Fruit fly (Drosophila melanogaster) whole organism, embryonic: ENCODE results near the gene Spt6.

Source experiments
- CG10274 ChIP-seq: fragments of 200-800 bp; sonication (Bioruptor generic); optimal IDR thresholded peaks from 3 replicates; lab custom pipeline; 2017; ENCODE audit warnings: missing biosample characterization, mild to moderate bottlenecking, missing genetic modification characterization
- CG11504 ChIP-seq: fragments of 200-800 bp; sonication (Bioruptor generic); optimal IDR thresholded peaks from 3 replicates; lab custom pipeline; 2019; ENCODE audit warnings: missing biosample characterization, mild to moderate bottlenecking, missing genetic modification characterization, moderate library complexity
- CG11560 ChIP-seq: fragments of 200-800 bp; sonication (Bioruptor generic); IDR thresholded peaks from 3 replicates; pipeline ENCODE4 v1.3.6; 2022; ENCODE audit warnings: missing biosample characterization, missing genetic modification characterization
- CG11723 ChIP-seq: fragments of 200-800 bp; sonication (Bioruptor generic); optimal IDR thresholded peaks from 2 replicates; lab custom pipeline; 2017; ENCODE audit warnings: missing biosample characterization, mild to moderate bottlenecking, missing genetic modification characterization
- CG12104 ChIP-seq: fragments of 200-800 bp; sonication (Bioruptor generic); optimal IDR thresholded peaks from 3 replicates; lab custom pipeline; 2016; ENCODE audit warnings: missing biosample characterization, missing genetic modification characterization
- CG12942 ChIP-seq: fragments of 200-800 bp; sonication (Bioruptor generic); optimal IDR thresholded peaks from 3 replicates; lab custom pipeline; 2016; ENCODE audit warnings: missing biosample characterization, missing genetic modification characterization
- CG1529 ChIP-seq: fragments of 200-800 bp; sonication (Bioruptor generic); optimal IDR thresholded peaks from 3 replicates; lab custom pipeline; 2018; ENCODE audit warnings: missing biosample characterization, missing genetic modification characterization
- CG17385 ChIP-seq: fragments of 200-800 bp; sonication (Bioruptor generic); optimal IDR thresholded peaks from 3 replicates; lab custom pipeline; 2018; ENCODE audit warnings: missing biosample characterization, mild to moderate bottlenecking, missing genetic modification characterization
- CG17568 ChIP-seq: fragments of 200-800 bp; sonication (Bioruptor generic); optimal IDR thresholded peaks from 2 replicates; lab custom pipeline; 2018; ENCODE audit warnings: missing biosample characterization, mild to moderate bottlenecking, missing genetic modification characterization, moderate library complexity
- CG18764 ChIP-seq: fragments of 200-800 bp; sonication (Bioruptor generic); optimal IDR thresholded peaks from 3 replicates; lab custom pipeline; 2016; ENCODE audit warnings: missing biosample characterization, missing genetic modification characterization
- CG33557 ChIP-seq: fragments of 200-800 bp; sonication (Bioruptor generic); optimal IDR thresholded peaks from 2 replicates; lab custom pipeline; 2019; ENCODE audit warnings: missing biosample characterization, mild to moderate bottlenecking, missing genetic modification characterization, moderate library complexity
- CG34422 ChIP-seq: fragments of 200-800 bp; sonication (Bioruptor generic); IDR thresholded peaks from 3 replicates; pipeline ENCODE4 v1.3.6; 2022; ENCODE audit warnings: missing biosample characterization, missing genetic modification characterization
- CG6175 ChIP-seq: fragments of 200-800 bp; sonication (Bioruptor generic); IDR thresholded peaks from 3 replicates; pipeline ENCODE4 v1.3.6; 2022; ENCODE audit warnings: missing biosample characterization, missing genetic modification characterization
- CG7556 ChIP-seq: fragments of 200-800 bp; sonication (Bioruptor generic); optimal IDR thresholded peaks from 2 replicates; lab custom pipeline; 2017; ENCODE audit warnings: missing biosample characterization, mild to moderate bottlenecking, missing genetic modification characterization
- CG7786 ChIP-seq: fragments of 200-800 bp; sonication (Bioruptor generic); optimal IDR thresholded peaks from 2 replicates; lab custom pipeline; 2016; ENCODE audit warnings: missing biosample characterization, missing genetic modification characterization
- CG9797 ChIP-seq: fragments of 200-800 bp; sonication (Bioruptor generic); optimal IDR thresholded peaks from 3 replicates; lab custom pipeline; 2018; ENCODE audit warnings: missing biosample characterization, mild to moderate bottlenecking, missing genetic modification characterization
- Dek ChIP-seq: fragments of 200-800 bp; sonication (Bioruptor generic); optimal IDR thresholded peaks from 3 replicates; lab custom pipeline; 2019; ENCODE audit warnings: missing biosample characterization, mild to moderate bottlenecking, missing genetic modification characterization, moderate library complexity
- E2f1 ChIP-seq: fragments of 200-800 bp; sonication (Bioruptor generic); IDR thresholded peaks from 2 replicates; pipeline ENCODE4 v1.3.6; 2022; ENCODE audit warnings: missing biosample characterization, missing genetic modification characterization
- ERR ChIP-seq: fragments of 200-800 bp; sonication (Bioruptor generic); optimal IDR thresholded peaks from 2 replicates; lab custom pipeline; 2016; ENCODE audit warnings: missing biosample characterization, missing genetic modification characterization
- Fer3 ChIP-seq: fragments of 200-800 bp; sonication (Bioruptor generic); optimal IDR thresholded peaks from 2 replicates; lab custom pipeline; 2018; ENCODE audit warnings: missing biosample characterization, mild to moderate bottlenecking, missing genetic modification characterization, moderate library complexity
- GATAe ChIP-seq: fragments of 200-800 bp; sonication (Bioruptor generic); conservative IDR thresholded peaks from 2 replicates; pipeline ENCODE4 v1.3.6; 2022; ENCODE audit warnings: missing biosample characterization, missing genetic modification characterization
- H15 ChIP-seq: fragments of 200-800 bp; sonication (Bioruptor generic); IDR thresholded peaks from 3 replicates; pipeline ENCODE4 v1.3.6; 2022; ENCODE audit warnings: missing biosample characterization, missing genetic modification characterization
- HLH3B ChIP-seq: fragments of 200-800 bp; sonication (Bioruptor generic); IDR thresholded peaks from 2 replicates; pipeline ENCODE4 v1.3.6; 2022; ENCODE audit warnings: missing biosample characterization, missing genetic modification characterization
- Hmr ChIP-seq: fragments of 200-800 bp; sonication (Bioruptor generic); optimal IDR thresholded peaks from 3 replicates; lab custom pipeline; 2017; ENCODE audit warnings: mild to moderate bottlenecking, missing biosample characterization, missing genetic modification reagents, missing genetic modification characterization
- Hr3 ChIP-seq: fragments of 200-800 bp; sonication (Bioruptor generic); optimal IDR thresholded peaks from 3 replicates; lab custom pipeline; 2016; ENCODE audit warnings: missing biosample characterization, missing genetic modification characterization
- Lpt ChIP-seq: fragments of >200 bp; optimal IDR thresholded peaks from 2 replicates; lab custom pipeline; 2018; ENCODE audit warnings: missing biosample characterization, missing genetic modification characterization
- MTF-1 ChIP-seq: fragments of 200-800 bp; sonication (Bioruptor generic); optimal IDR thresholded peaks from 2 replicates; lab custom pipeline; 2018; ENCODE audit warnings: missing biosample characterization, mild to moderate bottlenecking, missing genetic modification characterization, borderline replicate concordance
- Med ChIP-seq: fragments of 200-800 bp; sonication (Bioruptor generic); peaks from one replicate; lab custom pipeline; 2016; ENCODE audit warnings: missing biosample characterization, missing genetic modification characterization, mild to moderate bottlenecking, inconsistent platforms, moderate library complexity
- Mrtf ChIP-seq: fragments of 200-800 bp; sonication (Bioruptor generic); IDR thresholded peaks from 3 replicates; pipeline ENCODE4 v1.3.6; 2022; ENCODE audit warnings: missing biosample characterization, missing genetic modification characterization
- NC2β ChIP-seq: fragments of 200-800 bp; sonication (Bioruptor generic); optimal IDR thresholded peaks from 2 replicates; lab custom pipeline; 2016; ENCODE audit warnings: missing biosample characterization, missing genetic modification characterization
- NK7.1 ChIP-seq: fragments of 200-800 bp; sonication (Bioruptor generic); optimal IDR thresholded peaks from 3 replicates; lab custom pipeline; 2016; ENCODE audit warnings: missing biosample characterization, missing genetic modification characterization
- abd-A ChIP-seq: fragments of 200-800 bp; sonication (Bioruptor generic); optimal IDR thresholded peaks from 3 replicates; lab custom pipeline; 2019; ENCODE audit warnings: missing biosample characterization, mild to moderate bottlenecking, missing genetic modification characterization, moderate library complexity
- aop ChIP-seq: fragments of 200-800 bp; sonication (Bioruptor generic); IDR thresholded peaks from 2 replicates; pipeline ENCODE4 v1.3.6; 2022; ENCODE audit warnings: missing biosample characterization, missing genetic modification characterization
- bigmax ChIP-seq: fragments of 200-800 bp; sonication (Bioruptor generic); optimal IDR thresholded peaks from 2 replicates; lab custom pipeline; 2018; ENCODE audit warnings: missing biosample characterization, mild to moderate bottlenecking, missing genetic modification characterization
- btn ChIP-seq: fragments of 200-800 bp; sonication (Bioruptor generic); optimal IDR thresholded peaks from 2 replicates; lab custom pipeline; 2016; ENCODE audit warnings: missing biosample characterization, missing genetic modification characterization
- chm ChIP-seq: fragments of 200-800 bp; sonication (Bioruptor generic); IDR thresholded peaks from 2 replicates; pipeline ENCODE4 v1.3.6; 2022; ENCODE audit warnings: missing biosample characterization, missing genetic modification characterization
- ci ChIP-seq: fragments of 200-800 bp; sonication (Bioruptor generic); IDR thresholded peaks from 3 replicates; pipeline ENCODE4 v1.3.6; 2022; ENCODE audit warnings: missing biosample characterization, missing genetic modification characterization
- en ChIP-seq: fragments of 200-800 bp; sonication (Bioruptor generic); optimal IDR thresholded peaks from 2 replicates; lab custom pipeline; 2016; ENCODE audit warnings: missing biosample characterization, missing genetic modification characterization
- fu2 ChIP-seq: fragments of 200-800 bp; sonication (Bioruptor generic); optimal IDR thresholded peaks from 2 replicates; lab custom pipeline; 2016; ENCODE audit warnings: missing biosample characterization, missing genetic modification characterization
- gcm2 ChIP-seq: fragments of 200-800 bp; sonication (Bioruptor generic); optimal IDR thresholded peaks from 2 replicates; lab custom pipeline; 2016; ENCODE audit warnings: missing biosample characterization, missing genetic modification characterization
- insv ChIP-seq, 2 experiments: fragments of 200-800 bp; sonication (Bioruptor generic); optimal IDR thresholded peaks; 3 replicates each; lab custom pipeline; 2016 to 2018; ENCODE audit warnings: missing biosample characterization in 2 of 2, missing genetic modification characterization in 2 of 2
- lilli ChIP-seq: fragments of 200-800 bp; sonication (Bioruptor generic); optimal IDR thresholded peaks from 3 replicates; lab custom pipeline; 2016; ENCODE audit warnings: missing biosample characterization, missing genetic modification characterization
- mam ChIP-seq: fragments of 200-800 bp; sonication (Bioruptor generic); optimal IDR thresholded peaks from 3 replicates; lab custom pipeline; 2016; ENCODE audit warnings: missing biosample characterization, missing genetic modification characterization
- odd ChIP-seq: fragments of 200-800 bp; sonication (Bioruptor generic); optimal IDR thresholded peaks from 2 replicates; lab custom pipeline; 2017; ENCODE audit warnings: missing biosample characterization, mild to moderate bottlenecking, missing genetic modification characterization
- psq ChIP-seq: fragments of 200-800 bp; sonication (Bioruptor generic); optimal IDR thresholded peaks from 2 replicates; lab custom pipeline; 2017; ENCODE audit warnings: missing biosample characterization, missing genetic modification characterization
- scrt ChIP-seq: fragments of 200-800 bp; sonication (Bioruptor generic); optimal IDR thresholded peaks from 2 replicates; lab custom pipeline; 2018; ENCODE audit warnings: missing biosample characterization, mild to moderate bottlenecking, missing genetic modification characterization, moderate library complexity
- sd ChIP-seq: fragments of 200-800 bp; sonication (Bioruptor generic); optimal IDR thresholded peaks from 3 replicates; lab custom pipeline; 2018; ENCODE audit warnings: missing biosample characterization, mild to moderate bottlenecking, missing genetic modification characterization, moderate library complexity
- so ChIP-seq: fragments of 200-800 bp; sonication (Bioruptor generic); IDR thresholded peaks from 3 replicates; pipeline ENCODE4 v1.3.6; 2022; ENCODE audit warnings: missing biosample characterization, missing genetic modification characterization
- tgo ChIP-seq: fragments of 200-800 bp; sonication (Bioruptor generic); IDR thresholded peaks from 3 replicates; pipeline ENCODE4 v1.3.6; 2022; ENCODE audit warnings: missing biosample characterization, missing genetic modification characterization
- unc-4 ChIP-seq: fragments of 200-800 bp; sonication (Bioruptor generic); IDR thresholded peaks from 2 replicates; pipeline ENCODE4 v1.3.6; 2022; ENCODE audit warnings: missing biosample characterization, missing genetic modification characterization; ENCODE audit not compliant: partially characterized antibody
- z ChIP-seq: fragments of 200-800 bp; sonication (Bioruptor generic); IDR thresholded peaks from 3 replicates; pipeline ENCODE4 v1.3.6; 2022; ENCODE audit warnings: missing biosample characterization, missing genetic modification characterization
- zen2 ChIP-seq: fragments of 200-800 bp; sonication (Bioruptor generic); IDR thresholded peaks from 3 replicates; pipeline ENCODE4 v1.3.6; 2022; ENCODE audit warnings: missing biosample characterization, missing genetic modification characterization; ENCODE audit not compliant: partially characterized antibody

The Spt6 gene

dm6 chrX:6255414-6255915 is 12.1 kb upstream of the Spt6 start, which contains the start of the genes Rbcn-3A and Spx (continued):
- TF ChIP-seq gcm2 (no peak), psq (GFP tag; lab: Kevin White, UChicago) (no peak), Med (GFP tag; lab: Kevin White, UChicago) (no peak), H15 (GFP tag; lab: Robert Waterston, UW) (no peak), CG17568 (GFP tag; lab: Kevin White, UChicago) (no peak), chm (GFP tag; lab: Robert Waterston, UW) (no peak), Fer3 (tag; lab: Kevin White, UChicago) (no peak), zen2 (GFP tag; lab: Robert Waterston, UW) (peak; percentile 64; the same call in 1 of the 3 replicates), CG11504 (tag; lab: Kevin White, UChicago) (peak; percentile 24), CG6175 (no peak), ci (GFP tag; lab: Robert Waterston, UW) (no peak), CG9797 (GFP tag; lab: Kevin White, UChicago) (peak; percentile 43), Hmr (GFP tag; lab: Kevin White, UChicago) (peak; percentile 27), lilli (GFP tag; lab: Kevin White, UChicago) (peak; percentile 32), en (GFP tag; lab: Kevin White, UChicago) (no peak), NC2β (GFP tag; lab: Kevin White, UChicago) (no peak), z (GFP tag; lab: Robert Waterston, UW) (no peak), CG12942 (GFP tag; lab: Kevin White, UChicago) (peak; percentile 3), Lpt (GFP tag; lab: Kevin White, UChicago) (no peak), tgo (GFP tag; lab: Robert Waterston, UW) (peak; percentile 28; the same call in 1 of the 3 replicates), CG1529 (no peak), CG33557 (GFP tag; lab: Kevin White, UChicago) (peak; percentile 24), CG18764 (GFP tag; lab: Kevin White, UChicago) (peak; percentile 0), btn (no peak), CG7786 (GFP tag; lab: Kevin White, UChicago) (no peak), CG34422 (GFP tag; lab: Robert Waterston, UW) (peak; percentile 35; the same call in 1 of the 3 replicates), fu2 (GFP tag; lab: Kevin White, UChicago) (no peak), MTF-1 (GFP tag; lab: Kevin White, UChicago) (no peak), scrt (GFP tag; lab: Kevin White, UChicago) (no peak), unc-4 (GFP tag; lab: Robert Waterston, UW) (peak; percentile 93), abd-A (tag; lab: Kevin White, UChicago) (no peak), ERR (GFP tag; lab: Kevin White, UChicago) (no peak), CG12104 (GFP tag; lab: Kevin White, UChicago) (no peak), CG17385 (no peak), insv (GFP tag; optimal IDR thresholded peaks at IDR 0.05; lab: Kevin White, UChicago) (no peak), aop (GFP tag; lab: Robert Waterston, UW) (no peak), CG11723 (no peak), CG10274 (GFP tag; lab: Kevin White, UChicago) (no peak), so (no peak), NK7.1 (GFP tag; lab: Kevin White, UChicago) (no peak), Hr3 (GFP tag; lab: Kevin White, UChicago) (peak; percentile 45), CG11560 (tag; lab: Robert Waterston, UW) (no peak), sd (no peak), GATAe (no peak), odd (GFP tag; lab: Kevin White, UChicago) (no peak), Mrtf (GFP tag; lab: Robert Waterston, UW) (no peak), E2f1 (GFP tag; lab: Robert Waterston, UW) (no peak), mam (GFP tag; lab: Kevin White, UChicago) (no peak), bigmax (GFP tag; lab: Kevin White, UChicago) (no peak), Dek (tag; lab: Kevin White, UChicago) (peak; percentile 36), CG7556 (peak; percentile 1), HLH3B (GFP tag; lab: Robert Waterston, UW) (no peak)
